Fruit fly (Drosophila melanogaster): Measurements from ENCODE around the gene CG4751.

The CG4751 gene

dm6 chr2L:11130151-11131008 is at the start of gene CG4751, which contains the start of gene RfC38:
CG4751 (plus strand) TSS chr2L:11130737.
RfC38 (minus strand) TSS chr2L:11130645.
- TF ChIP-seq Myc (optimal IDR thresholded peaks at IDR 0.05) (peak; percentile 47), brk (GFP tag; optimal IDR thresholded peaks at IDR 0.05) (no peak)

- TF ChIP-seq Mio (GFP tag; optimal IDR thresholded peaks at IDR 0.05), result no peak
- no peak for TF ChIP-seq psq (GFP tag; optimal IDR thresholded peaks at IDR 0.05)
- peak; percentile 98 for TF ChIP-seq Dfd (GFP tag; optimal IDR thresholded peaks at IDR 0.05)
- TF ChIP-seq CG9705 (GFP tag; optimal IDR thresholded peaks at IDR 0.05), result no peak
- TF ChIP-seq Rel (GFP tag; optimal IDR thresholded peaks at IDR 0.05), result no peak
- TF ChIP-seq Rel (tag; optimal IDR thresholded peaks at IDR 0.05), result no peak
- no peak for TF ChIP-seq dsf (GFP tag; optimal IDR thresholded peaks at IDR 0.05; ENCODE audit: borderline replicate concordance)
- no peak for TF ChIP-seq sage (GFP tag; optimal IDR thresholded peaks at IDR 0.05)
- no peak for TF ChIP-seq Hr83 (GFP tag; optimal IDR thresholded peaks at IDR 0.05; ENCODE audit: poor library complexity, severe bottlenecking)
Measured at dm6 chr2L:11081337-11081736, 49.2 kb upstream of the CG4751 start, which contains the start of gene AstC. AstC (minus strand) TSS chr2L:11081399.

- TF ChIP-seq Myc (optimal IDR thresholded peaks at IDR 0.05), result peak; percentile 6
- no peak for TF ChIP-seq Abd-B (GFP tag; optimal IDR thresholded peaks at IDR 0.05)
- no peak for TF ChIP-seq Vsx2 (GFP tag; optimal IDR thresholded peaks at IDR 0.05; ENCODE audit: partially characterized antibody)
- TF ChIP-seq GATAd (GFP tag; optimal IDR thresholded peaks at IDR 0.05), result no peak
- TF ChIP-seq dsf (GFP tag; optimal IDR thresholded peaks at IDR 0.05; ENCODE audit: borderline replicate concordance), result no peak
- no peak for TF ChIP-seq dmrt93B (GFP tag; optimal IDR thresholded peaks at IDR 0.05)
- no peak for TF ChIP-seq lola (GFP tag; optimal IDR thresholded peaks at IDR 0.05)
- TF ChIP-seq CrebA (GFP tag; optimal IDR thresholded peaks at IDR 0.05; ENCODE audit: borderline replicate concordance), result no peak
Measured at dm6 chr2L:11082025-11082424, 48.5 kb upstream of the CG4751 start.

- TF ChIP-seq Dfd (GFP tag; optimal IDR thresholded peaks at IDR 0.05), result no peak
- no peak for TF ChIP-seq HLH106 (tag; optimal IDR thresholded peaks at IDR 0.05)
- TF ChIP-seq ey (GFP tag; optimal IDR thresholded peaks at IDR 0.05), result no peak
- no peak for TF ChIP-seq tai (GFP tag; optimal IDR thresholded peaks at IDR 0.05)
- TF ChIP-seq Hr83 (GFP tag; optimal IDR thresholded peaks at IDR 0.05; ENCODE audit: poor library complexity, severe bottlenecking), result no peak
- TF ChIP-seq Hnf4 (GFP tag; optimal IDR thresholded peaks at IDR 0.05), result no peak
- no peak for TF ChIP-seq GATAd (GFP tag; optimal IDR thresholded peaks at IDR 0.05)
- TF ChIP-seq Jra (GFP tag; optimal IDR thresholded peaks at IDR 0.05), result no peak
- TF ChIP-seq usp (GFP tag; optimal IDR thresholded peaks at IDR 0.05), result no peak
- no peak for TF ChIP-seq woc (GFP tag; optimal IDR thresholded peaks at IDR 0.05)
- TF ChIP-seq pan (optimal IDR thresholded peaks at IDR 0.05), result no peak
- TF ChIP-seq CG9705 (GFP tag; optimal IDR thresholded peaks at IDR 0.05), result no peak
- no peak for TF ChIP-seq Rel (GFP tag; optimal IDR thresholded peaks at IDR 0.05)
- no peak for TF ChIP-seq Rel (tag; optimal IDR thresholded peaks at IDR 0.05)
- TF ChIP-seq Mio (GFP tag; optimal IDR thresholded peaks at IDR 0.05), result no peak
- no peak for TF ChIP-seq brk (GFP tag; optimal IDR thresholded peaks at IDR 0.05)
- TF ChIP-seq Myc (optimal IDR thresholded peaks at IDR 0.05), result no peak
- no peak for TF ChIP-seq h (GFP tag; optimal IDR thresholded peaks at IDR 0.05)
Measured at dm6 chr2L:11085129-11085528, 45.4 kb upstream of the CG4751 start, which contains the start of gene AstCC. AstCC (minus strand) TSS chr2L:11085229.

- peak; percentile 11 for TF ChIP-seq Dif (GFP tag; optimal IDR thresholded peaks at IDR 0.05; ENCODE audit: partially characterized antibody)
- no peak for TF ChIP-seq sv (GFP tag; optimal IDR thresholded peaks at IDR 0.05)
Measured at dm6 chr2L:11086357-11086924, 44.1 kb upstream of the CG4751 start, which contains the start of gene CG16854. CG16854 (plus strand) TSS chr2L:11086721.

dm6 chr2L:11091111-11091510 is 39.4 kb upstream of the CG4751 start, which contains the start of gene Wdr59:
Wdr59 (plus strand) TSS chr2L:11091444.
- TF ChIP-seq Jra (GFP tag; optimal IDR thresholded peaks at IDR 0.05), result no peak
- peak; percentile 87 for TF ChIP-seq woc (GFP tag; optimal IDR thresholded peaks at IDR 0.05)
- no peak for TF ChIP-seq OdsH (GFP tag; optimal IDR thresholded peaks at IDR 0.05)
- no peak for TF ChIP-seq foxo (GFP tag; optimal IDR thresholded peaks at IDR 0.05)
- TF ChIP-seq GATAd (GFP tag; optimal IDR thresholded peaks at IDR 0.05), result no peak
- no peak for TF ChIP-seq usp (GFP tag; optimal IDR thresholded peaks at IDR 0.05)
- TF ChIP-seq sage (GFP tag; optimal IDR thresholded peaks at IDR 0.05), result no peak
- no peak for TF ChIP-seq dsf (GFP tag; optimal IDR thresholded peaks at IDR 0.05; ENCODE audit: borderline replicate concordance)
- no peak for TF ChIP-seq h (GFP tag; optimal IDR thresholded peaks at IDR 0.05)
- TF ChIP-seq CG9705 (GFP tag; optimal IDR thresholded peaks at IDR 0.05), result no peak
- TF ChIP-seq Vsx2 (GFP tag; optimal IDR thresholded peaks at IDR 0.05; ENCODE audit: partially characterized antibody), result no peak
- no peak for TF ChIP-seq Rel (GFP tag; optimal IDR thresholded peaks at IDR 0.05)
- no peak for TF ChIP-seq Rel (tag; optimal IDR thresholded peaks at IDR 0.05)
- TF ChIP-seq Mio (GFP tag; optimal IDR thresholded peaks at IDR 0.05), result no peak
- no peak for TF ChIP-seq CG32264 (GFP tag; optimal IDR thresholded peaks at IDR 0.05)
- TF ChIP-seq pan (optimal IDR thresholded peaks at IDR 0.05), result no peak
- peak; percentile 13 for TF ChIP-seq psq (GFP tag; optimal IDR thresholded peaks at IDR 0.05)
- peak; percentile 49 for TF ChIP-seq sv (GFP tag; optimal IDR thresholded peaks at IDR 0.05)
- no peak for TF ChIP-seq Hr78 (GFP tag; optimal IDR thresholded peaks at IDR 0.05)
- no peak for TF ChIP-seq lola (GFP tag; optimal IDR thresholded peaks at IDR 0.05)
- TF ChIP-seq brk (GFP tag; optimal IDR thresholded peaks at IDR 0.05), result no peak
- no peak for TF ChIP-seq ey (GFP tag; optimal IDR thresholded peaks at IDR 0.05)
- no peak for TF ChIP-seq jim (GFP tag; optimal IDR thresholded peaks at IDR 0.05)
- TF ChIP-seq dl (GFP tag; optimal IDR thresholded peaks at IDR 0.05; ENCODE audit: insufficient read depth in 1 of 2, partially characterized antibody in 2 of 2), result no peak
- TF ChIP-seq N (GFP tag; optimal IDR thresholded peaks at IDR 0.05), result no peak

All from whole organism, wandering third instar larva.